Worm (Caenorhabditis elegans): ENCODE measurements around the gene suds-3.

- TF ChIP-seq hmbx-1 (tag; optimal IDR thresholded peaks at IDR 0.05) (no peak), scrt-1 (GFP tag; IDR thresholded peaks at IDR 0.05) (no peak), ceh-36 (tag; optimal IDR thresholded peaks at IDR 0.05) (no peak), ama-1 (optimal IDR thresholded peaks at IDR 0.05) (no peak), tbx-11 (GFP tag; IDR thresholded peaks at IDR 0.05) (no peak)
Observed at ce11 chrV:9974264-9974663, 43.4 kb downstream of the suds-3 start.
